Fruit fly (Drosophila melanogaster) S2 (cell line): Measurements from ENCODE around the gene CG34174.

Source experiments
- CG8478 ChIP-seq: fragments of >200 bp; optimal IDR thresholded peaks from 2 replicates; lab custom pipeline; 2018
- CTCF ChIP-seq, 2 experiments: fragments of >200 bp; optimal IDR thresholded peaks; 2 replicates each; lab custom pipeline; 2018

dm6 chr2L:2180665-2181064, 33.4 kb upstream of the CG34174 start:
- TF ChIP-seq CTCF (optimal IDR thresholded peaks at IDR 0.05; lab: Kevin White, UChicago) = no peak
- TF ChIP-seq CG8478 = no peak
